Worm (Caenorhabditis elegans) whole organism, midembryonic: ENCODE measurements around the gene nhr-226.

Source experiments
- T22C8.4 ChIP-seq: fragments of 200-800 bp; sonication (Bioruptor generic); IDR thresholded peaks from 2 replicates; pipeline ENCODE4 v1.3.6; 2022; ENCODE audit warnings: missing genetic modification characterization, missing compliant biosample characterization
- cog-1 ChIP-seq: sonication (generic microtip); optimal IDR thresholded peaks from 2 replicates; lab custom pipeline; 2016; ENCODE audit warnings: missing genetic modification characterization, missing compliant biosample characterization
- flt-1 ChIP-seq: fragments of 200-800 bp; sonication (Bioruptor generic); IDR thresholded peaks from 2 replicates; pipeline ENCODE4 v1.3.6; 2022; ENCODE audit warnings: missing genetic modification characterization, missing compliant biosample characterization
- klf-2 ChIP-seq: fragments of 200-800 bp; sonication (Bioruptor generic); conservative IDR thresholded peaks from 2 replicates; pipeline ENCODE4 v1.3.6; 2022; ENCODE audit warnings: missing genetic modification reagents, missing genetic modification characterization, missing compliant biosample characterization
- med-1 ChIP-seq: sonication (generic microtip); optimal IDR thresholded peaks from 2 replicates; lab custom pipeline; 2017; ENCODE audit warnings: missing genetic modification characterization, mild to moderate bottlenecking, missing compliant biosample characterization, antibody characterized with exemption, missing genetic modification reagents; ENCODE audit not compliant: insufficient read depth
- ref-1 ChIP-seq: fragments of 200-800 bp; sonication (Bioruptor generic); conservative IDR thresholded peaks from 2 replicates; pipeline ENCODE4 v1.3.6; 2022; ENCODE audit warnings: missing genetic modification reagents, missing genetic modification characterization, missing compliant biosample characterization
- tab-1 ChIP-seq: fragments of 200-800 bp; sonication (Bioruptor generic); IDR thresholded peaks from 2 replicates; pipeline ENCODE4 v1.3.6; 2022; ENCODE audit warnings: missing genetic modification characterization, missing compliant biosample characterization
- ztf-23 ChIP-seq: fragments of 200-800 bp; sonication (Bioruptor generic); IDR thresholded peaks from 2 replicates; pipeline ENCODE4 v1.3.6; 2022; ENCODE audit warnings: missing genetic modification reagents, missing genetic modification characterization, missing compliant biosample characterization
- ztf-29 ChIP-seq: fragments of 200-800 bp; sonication (Bioruptor generic); IDR thresholded peaks from 2 replicates; pipeline ENCODE4 v1.3.6; 2022; ENCODE audit warnings: missing genetic modification reagents, missing genetic modification characterization, missing compliant biosample characterization

The nhr-226 gene

ce11 chrV:2271750-2272149, 22.9 kb upstream of the nhr-226 start, which contains the start of gene Y5H2A.1:
TSS of gene Y5H2A.1 (minus strand) at chrV:2271850.
- TF ChIP-seq T22C8.4 (GFP tag; lab: Robert Waterston, UW) (no peak), ztf-29 (GFP tag; lab: Robert Waterston, UW) (no peak), ref-1 (no peak), med-1 (GFP tag; lab: Kevin White, UChicago) (no peak), klf-2 (GFP tag; lab: Robert Waterston, UW) (no peak), cog-1 (tag; lab: Kevin White, UChicago) (no peak), tab-1 (GFP tag; lab: Robert Waterston, UW) (no peak), flt-1 (GFP tag; lab: Robert Waterston, UW) (no peak), ztf-23 (GFP tag; lab: Robert Waterston, UW) (no peak)

- TF ChIP-seq ztf-29 (GFP tag; lab: Robert Waterston, UW) (no peak), cog-1 (tag; lab: Kevin White, UChicago) (no peak), ref-1 (no peak), T22C8.4 (GFP tag; lab: Robert Waterston, UW) (no peak), flt-1 (GFP tag; lab: Robert Waterston, UW) (no peak), ztf-23 (GFP tag; lab: Robert Waterston, UW) (no peak), med-1 (GFP tag; lab: Kevin White, UChicago) (no peak), tab-1 (GFP tag; lab: Robert Waterston, UW) (no peak), klf-2 (GFP tag; lab: Robert Waterston, UW) (no peak)
These were observed 20.3 kb upstream of the nhr-226 start, which contains the start of the genes Y5H2A.4 and abu-4 for ce11 chrV:2274253-2274892. TSS of gene Y5H2A.4 (minus strand) at chrV:2274353. TSS of gene abu-4 (plus strand) at chrV:2274842.

ce11 chrV:2277260-2277659, 17.4 kb upstream of the nhr-226 start:
- no peak for TF ChIP-seq med-1 (GFP tag; lab: Kevin White, UChicago)
- TF ChIP-seq ref-1: no peak
- TF ChIP-seq ztf-23 (GFP tag; lab: Robert Waterston, UW): no peak
- TF ChIP-seq T22C8.4 (GFP tag; lab: Robert Waterston, UW): no peak
- no peak for TF ChIP-seq cog-1 (tag; lab: Kevin White, UChicago)
- no peak for TF ChIP-seq flt-1 (GFP tag; lab: Robert Waterston, UW)
- TF ChIP-seq tab-1 (GFP tag; lab: Robert Waterston, UW): no peak
- TF ChIP-seq klf-2 (GFP tag; lab: Robert Waterston, UW): no peak
- TF ChIP-seq ztf-29 (GFP tag; lab: Robert Waterston, UW): no peak

ce11 chrV:2278052-2278451, 16.6 kb upstream of the nhr-226 start, which contains the start of gene nhr-59:
TSS of gene nhr-59 (minus strand) at chrV:2278265.
- no peak for TF ChIP-seq ztf-23 (GFP tag; lab: Robert Waterston, UW)
- no peak for TF ChIP-seq tab-1 (GFP tag; lab: Robert Waterston, UW)

ce11 chrV:2278543-2278942, 16.1 kb upstream of the nhr-226 start, which contains the start of gene fbxa-137:
TSS of gene fbxa-137 (plus strand) at chrV:2278816.
- TF ChIP-seq cog-1 (tag; lab: Kevin White, UChicago) (peak; percentile 67), T22C8.4 (GFP tag; lab: Robert Waterston, UW) (no peak)

ce11 chrV:2281499-2281898, 13.2 kb upstream of the nhr-226 start, which contains the start of gene nhr-228:
TSS of gene nhr-228 (plus strand) at chrV:2281759.
- no peak for TF ChIP-seq flt-1 (GFP tag; lab: Robert Waterston, UW)
- no peak for TF ChIP-seq tab-1 (GFP tag; lab: Robert Waterston, UW)
- TF ChIP-seq T22C8.4 (GFP tag; lab: Robert Waterston, UW): no peak
- TF ChIP-seq ref-1: no peak
- TF ChIP-seq klf-2 (GFP tag; lab: Robert Waterston, UW): no peak
- peak; percentile 18 for TF ChIP-seq cog-1 (tag; lab: Kevin White, UChicago)
- TF ChIP-seq ztf-29 (GFP tag; lab: Robert Waterston, UW): no peak
- TF ChIP-seq med-1 (GFP tag; lab: Kevin White, UChicago): no peak

ce11 chrV:2285107-2285506, 9.6 kb upstream of the nhr-226 start, which contains the start of gene nhr-227:
TSS of gene nhr-227 (plus strand) at chrV:2285432.
- TF ChIP-seq ztf-23 (GFP tag; lab: Robert Waterston, UW): no peak
- TF ChIP-seq ref-1: no peak
- no peak for TF ChIP-seq tab-1 (GFP tag; lab: Robert Waterston, UW)
- no peak for TF ChIP-seq klf-2 (GFP tag; lab: Robert Waterston, UW)
- no peak for TF ChIP-seq flt-1 (GFP tag; lab: Robert Waterston, UW)
- TF ChIP-seq med-1 (GFP tag; lab: Kevin White, UChicago): no peak
- no peak for TF ChIP-seq T22C8.4 (GFP tag; lab: Robert Waterston, UW)
- no peak for TF ChIP-seq cog-1 (tag; lab: Kevin White, UChicago)
- no peak for TF ChIP-seq ztf-29 (GFP tag; lab: Robert Waterston, UW)

- TF ChIP-seq cog-1 (tag; lab: Kevin White, UChicago) (no peak), T22C8.4 (GFP tag; lab: Robert Waterston, UW) (no peak), ref-1 (no peak), flt-1 (GFP tag; lab: Robert Waterston, UW) (no peak), klf-2 (GFP tag; lab: Robert Waterston, UW) (no peak), ztf-23 (GFP tag; lab: Robert Waterston, UW) (no peak), med-1 (GFP tag; lab: Kevin White, UChicago) (no peak), tab-1 (GFP tag; lab: Robert Waterston, UW) (no peak), ztf-29 (GFP tag; lab: Robert Waterston, UW) (no peak)
These were observed 4.3 kb upstream of the nhr-226 start, which contains the start of gene nhr-225 for ce11 chrV:2290329-2290728. TSS of gene nhr-225 (minus strand) at chrV:2290474.

- TF ChIP-seq klf-2 (GFP tag; lab: Robert Waterston, UW) (no peak), T22C8.4 (GFP tag; lab: Robert Waterston, UW) (no peak), tab-1 (GFP tag; lab: Robert Waterston, UW) (no peak), ztf-29 (GFP tag; lab: Robert Waterston, UW) (no peak), ref-1 (no peak), ztf-23 (GFP tag; lab: Robert Waterston, UW) (no peak), cog-1 (tag; lab: Kevin White, UChicago) (no peak), flt-1 (GFP tag; lab: Robert Waterston, UW) (no peak), med-1 (GFP tag; lab: Kevin White, UChicago) (no peak)
These were observed 2.4 kb upstream of the nhr-226 start, which contains the start of gene nhr-115 for ce11 chrV:2292240-2292639. TSS of gene nhr-115 (plus strand) at chrV:2292540.
